Fruit fly (Drosophila melanogaster) whole organism, embryonic: ENCODE measurements around the gene sif.

ENCODE experiments used
- C15 ChIP-seq: fragments of 200-800 bp; sonication (Bioruptor generic); IDR thresholded peaks from 3 replicates; pipeline ENCODE4 v1.3.6; 2022; ENCODE audit warnings: missing biosample characterization, missing genetic modification characterization
- CG10274 ChIP-seq: fragments of 200-800 bp; sonication (Bioruptor generic); optimal IDR thresholded peaks from 3 replicates; lab custom pipeline; 2017; ENCODE audit warnings: missing biosample characterization, mild to moderate bottlenecking, missing genetic modification characterization
- CG11560 ChIP-seq: fragments of 200-800 bp; sonication (Bioruptor generic); IDR thresholded peaks from 3 replicates; pipeline ENCODE4 v1.3.6; 2022; ENCODE audit warnings: missing biosample characterization, missing genetic modification characterization
- CG11696 ChIP-seq: fragments of 200-800 bp; sonication (Bioruptor generic); IDR thresholded peaks from 2 replicates; pipeline ENCODE4 v1.3.6; 2022; ENCODE audit warnings: missing biosample characterization, missing genetic modification characterization
- CG11723 ChIP-seq: fragments of 200-800 bp; sonication (Bioruptor generic); optimal IDR thresholded peaks from 2 replicates; lab custom pipeline; 2017; ENCODE audit warnings: missing biosample characterization, mild to moderate bottlenecking, missing genetic modification characterization
- CG12104 ChIP-seq: fragments of 200-800 bp; sonication (Bioruptor generic); optimal IDR thresholded peaks from 3 replicates; lab custom pipeline; 2016; ENCODE audit warnings: missing biosample characterization, missing genetic modification characterization
- CG15073 ChIP-seq: fragments of 200-800 bp; sonication (Bioruptor generic); optimal IDR thresholded peaks from 2 replicates; lab custom pipeline; 2016; ENCODE audit warnings: missing biosample characterization, missing genetic modification characterization
- CG15601 ChIP-seq: fragments of 200-800 bp; sonication (Bioruptor generic); optimal IDR thresholded peaks from 3 replicates; lab custom pipeline; 2019; ENCODE audit warnings: missing biosample characterization, mild to moderate bottlenecking, missing genetic modification characterization, moderate library complexity
- CG16863 ChIP-seq: fragments of 200-800 bp; sonication (Bioruptor generic); optimal IDR thresholded peaks from 3 replicates; lab custom pipeline; 2016; ENCODE audit warnings: missing biosample characterization, missing genetic modification characterization
- CG17829 ChIP-seq: fragments of 200-800 bp; optimal IDR thresholded peaks from 2 replicates; lab custom pipeline; 2019; ENCODE audit warnings: missing biosample characterization, mild to moderate bottlenecking, missing genetic modification characterization, moderate library complexity
- CG18476 ChIP-seq: fragments of 200-800 bp; sonication (Bioruptor generic); optimal IDR thresholded peaks from 2 replicates; lab custom pipeline; 2016; ENCODE audit warnings: missing biosample characterization, mild to moderate bottlenecking, missing genetic modification characterization
- CG30403 ChIP-seq: fragments of 200-800 bp; sonication (Bioruptor generic); optimal IDR thresholded peaks from 3 replicates; lab custom pipeline; 2016; ENCODE audit warnings: missing biosample characterization, missing genetic modification characterization
- CG31224 ChIP-seq: fragments of 200-800 bp; sonication (Bioruptor generic); IDR thresholded peaks from 2 replicates; pipeline ENCODE4 v1.3.6; 2022; ENCODE audit warnings: missing biosample characterization, missing genetic modification characterization
- CG31388 ChIP-seq: fragments of 200-800 bp; sonication (Bioruptor generic); optimal IDR thresholded peaks from 2 replicates; lab custom pipeline; 2016; ENCODE audit warnings: missing biosample characterization, missing genetic modification characterization
- CG34422 ChIP-seq: fragments of 200-800 bp; sonication (Bioruptor generic); IDR thresholded peaks from 3 replicates; pipeline ENCODE4 v1.3.6; 2022; ENCODE audit warnings: missing biosample characterization, missing genetic modification characterization
- CG3847 ChIP-seq: fragments of 200-800 bp; sonication (Bioruptor generic); IDR thresholded peaks from 2 replicates; pipeline ENCODE4 v1.3.6; 2022; ENCODE audit warnings: missing biosample characterization, missing genetic modification characterization
- CG4328 ChIP-seq: fragments of 200-800 bp; sonication (Bioruptor generic); optimal IDR thresholded peaks from 3 replicates; lab custom pipeline; 2017; ENCODE audit warnings: missing biosample characterization, missing genetic modification reagents, missing genetic modification characterization
- CG4404 ChIP-seq: fragments of 200-800 bp; sonication (Bioruptor generic); IDR thresholded peaks from 2 replicates; pipeline ENCODE4 v1.3.6; 2022; ENCODE audit warnings: missing biosample characterization, missing genetic modification characterization
- CG6175 ChIP-seq: fragments of 200-800 bp; sonication (Bioruptor generic); IDR thresholded peaks from 3 replicates; pipeline ENCODE4 v1.3.6; 2022; ENCODE audit warnings: missing biosample characterization, missing genetic modification characterization
- CG9437 ChIP-seq: fragments of 200-800 bp; sonication (Bioruptor generic); optimal IDR thresholded peaks from 2 replicates; lab custom pipeline; 2018; ENCODE audit warnings: missing biosample characterization, mild to moderate bottlenecking, missing genetic modification characterization
- Camta ChIP-seq: fragments of 200-800 bp; sonication (Bioruptor generic); optimal IDR thresholded peaks from 2 replicates; lab custom pipeline; 2016; ENCODE audit warnings: missing biosample characterization, missing genetic modification characterization
- CoRest ChIP-seq: fragments of 200-800 bp; sonication (Bioruptor generic); optimal IDR thresholded peaks from 3 replicates; lab custom pipeline; 2018; ENCODE audit warnings: missing biosample characterization, mild to moderate bottlenecking, missing genetic modification characterization, moderate library complexity
- Dip3 ChIP-seq: fragments of 200-800 bp; sonication (Bioruptor generic); optimal IDR thresholded peaks from 3 replicates; lab custom pipeline; 2016; ENCODE audit warnings: missing biosample characterization, missing genetic modification characterization
- Doc2 ChIP-seq: fragments of 200-800 bp; sonication (Bioruptor generic); IDR thresholded peaks from 2 replicates; pipeline ENCODE4 v1.3.6; 2022; ENCODE audit warnings: missing biosample characterization, missing genetic modification characterization
- Fer2 ChIP-seq: fragments of 200-800 bp; sonication (Bioruptor generic); optimal IDR thresholded peaks from 2 replicates; lab custom pipeline; 2018; ENCODE audit warnings: missing biosample characterization, mild to moderate bottlenecking, missing genetic modification characterization, moderate library complexity
- GATAe ChIP-seq: fragments of 200-800 bp; sonication (Bioruptor generic); conservative IDR thresholded peaks from 2 replicates; pipeline ENCODE4 v1.3.6; 2022; ENCODE audit warnings: missing biosample characterization, missing genetic modification characterization
- Gsc ChIP-seq: fragments of 200-800 bp; sonication (Bioruptor generic); IDR thresholded peaks from 2 replicates; pipeline ENCODE4 v1.3.6; 2022; ENCODE audit warnings: missing biosample characterization, missing genetic modification characterization
- HHEX ChIP-seq: fragments of 200-800 bp; sonication (Bioruptor generic); optimal IDR thresholded peaks from 3 replicates; lab custom pipeline; 2017; ENCODE audit warnings: missing biosample characterization, mild to moderate bottlenecking, missing genetic modification characterization, missing genetic modification reagents
- HLH3B ChIP-seq: fragments of 200-800 bp; sonication (Bioruptor generic); IDR thresholded peaks from 2 replicates; pipeline ENCODE4 v1.3.6; 2022; ENCODE audit warnings: missing biosample characterization, missing genetic modification characterization
- HLH4C ChIP-seq: fragments of 200-800 bp; sonication (Bioruptor generic); IDR thresholded peaks from 3 replicates; pipeline ENCODE4 v1.3.6; 2022; ENCODE audit warnings: missing biosample characterization, missing genetic modification characterization; ENCODE audit not compliant: partially characterized antibody
- NFAT ChIP-seq: fragments of 200-800 bp; sonication (Bioruptor generic); IDR thresholded peaks from 2 replicates; pipeline ENCODE4 v1.3.6; 2022; ENCODE audit warnings: missing biosample characterization, missing genetic modification characterization
- Neu2 ChIP-seq: fragments of 200-800 bp; sonication (Bioruptor generic); optimal IDR thresholded peaks from 3 replicates; lab custom pipeline; 2016; ENCODE audit warnings: missing biosample characterization, missing genetic modification characterization, borderline replicate concordance
- Nf-YA ChIP-seq: fragments of 200-800 bp; sonication (Bioruptor generic); IDR thresholded peaks from 2 replicates; pipeline ENCODE4 v1.3.6; 2022; ENCODE audit warnings: missing biosample characterization, missing genetic modification characterization
- Sox100B ChIP-seq: fragments of 200-800 bp; sonication (Bioruptor generic); optimal IDR thresholded peaks from 3 replicates; lab custom pipeline; 2018; ENCODE audit warnings: missing biosample characterization, mild to moderate bottlenecking, missing genetic modification characterization
- Trl ChIP-seq, 3 experiments: fragments of >200 bp in 2 of 3; fragments of 200-800 bp in 1 of 3; sonication (Bioruptor generic) in 1 of 3; optimal IDR thresholded peaks; 2 replicates in 1 of 3; 3 replicates in 2 of 3; lab custom pipeline; 2016 to 2017; ENCODE audit warnings: missing biosample characterization in 1 of 3, missing genetic modification characterization in 1 of 3
- aop ChIP-seq: fragments of 200-800 bp; sonication (Bioruptor generic); IDR thresholded peaks from 2 replicates; pipeline ENCODE4 v1.3.6; 2022; ENCODE audit warnings: missing biosample characterization, missing genetic modification characterization
- ase ChIP-seq: fragments of 200-800 bp; sonication (Bioruptor generic); IDR thresholded peaks from 3 replicates; pipeline ENCODE4 v1.3.6; 2022; ENCODE audit warnings: missing biosample characterization, missing genetic modification characterization
- ato ChIP-seq: fragments of 200-800 bp; sonication (Bioruptor generic); IDR thresholded peaks from 2 replicates; pipeline ENCODE4 v1.3.6; 2022; ENCODE audit warnings: missing biosample characterization, missing genetic modification characterization; ENCODE audit not compliant: partially characterized antibody
- da ChIP-seq: fragments of 200-800 bp; sonication (Bioruptor generic); optimal IDR thresholded peaks from 2 replicates; lab custom pipeline; 2016; ENCODE audit warnings: missing biosample characterization, missing genetic modification characterization
- dan ChIP-seq: fragments of 200-800 bp; sonication (Bioruptor generic); IDR thresholded peaks from 2 replicates; pipeline ENCODE4 v1.3.6; 2022; ENCODE audit warnings: missing biosample characterization, missing genetic modification characterization
- dimm ChIP-seq: fragments of 200-800 bp; sonication (Bioruptor generic); IDR thresholded peaks from 2 replicates; pipeline ENCODE4 v1.3.6; 2022; ENCODE audit warnings: missing biosample characterization, missing genetic modification characterization
- fd3F ChIP-seq: fragments of 200-800 bp; sonication (Bioruptor generic); optimal IDR thresholded peaks from 2 replicates; lab custom pipeline; 2018; ENCODE audit warnings: missing biosample characterization, mild to moderate bottlenecking, missing genetic modification characterization, moderate library complexity
- hb ChIP-seq: fragments of 200-800 bp; sonication (Bioruptor generic); IDR thresholded peaks from 3 replicates; pipeline ENCODE4 v1.3.6; 2022; ENCODE audit warnings: missing biosample characterization, missing genetic modification characterization; ENCODE audit not compliant: partially characterized antibody
- ind ChIP-seq: fragments of 200-800 bp; sonication (Bioruptor generic); optimal IDR thresholded peaks from 3 replicates; lab custom pipeline; 2016; ENCODE audit warnings: missing biosample characterization, missing genetic modification characterization
- jing ChIP-seq: fragments of 200-800 bp; sonication (Bioruptor generic); optimal IDR thresholded peaks from 2 replicates; lab custom pipeline; 2018; ENCODE audit warnings: missing biosample characterization, mild to moderate bottlenecking, missing genetic modification characterization
- pnt ChIP-seq: fragments of 200-800 bp; sonication (Bioruptor generic); optimal IDR thresholded peaks from 3 replicates; lab custom pipeline; 2016; ENCODE audit warnings: missing biosample characterization, missing genetic modification characterization
- psq ChIP-seq: fragments of 200-800 bp; sonication (Bioruptor generic); optimal IDR thresholded peaks from 2 replicates; lab custom pipeline; 2017; ENCODE audit warnings: missing biosample characterization, missing genetic modification characterization
- schlank ChIP-seq: fragments of 200-800 bp; sonication (Bioruptor generic); optimal IDR thresholded peaks from 2 replicates; lab custom pipeline; 2018; ENCODE audit warnings: missing biosample characterization, mild to moderate bottlenecking, missing genetic modification characterization
- tap ChIP-seq: fragments of 200-800 bp; optimal IDR thresholded peaks from 3 replicates; lab custom pipeline; 2019; ENCODE audit warnings: missing biosample characterization, mild to moderate bottlenecking, missing genetic modification characterization, moderate library complexity
- wek ChIP-seq: fragments of 200-800 bp; sonication (Bioruptor generic); optimal IDR thresholded peaks from 3 replicates; lab custom pipeline; 2018; ENCODE audit warnings: missing biosample characterization, mild to moderate bottlenecking, missing genetic modification characterization, moderate library complexity
- zfh2 ChIP-seq: fragments of 200-800 bp; sonication (Bioruptor generic); optimal IDR thresholded peaks from 2 replicates; lab custom pipeline; 2016; ENCODE audit warnings: missing biosample characterization, missing genetic modification characterization

sif gene

dm6 chr3L:5611732-5612250 is 45.9 kb upstream of the sif start (continued):
- TF ChIP-seq GATAe (GFP tag; lab: Robert Waterston, UW) (no peak), wek (GFP tag; lab: Kevin White, UChicago) (peak; percentile 56), Nf-YA (GFP tag; lab: Robert Waterston, UW) (peak; percentile 66), CG34422 (peak; percentile 68; the same call in 2 of the 3 replicates), ind (peak; percentile 78), CG17829 (tag; lab: Kevin White, UChicago) (peak; percentile 91), CG30403 (GFP tag; lab: Kevin White, UChicago) (peak; percentile 82), tap (peak; percentile 82), Trl (optimal IDR thresholded peaks at IDR 0.05; lab: Kevin White, UChicago) (peak; percentile 6 to 46), Trl (GFP tag; optimal IDR thresholded peaks at IDR 0.05; lab: Kevin White, UChicago) (peak; percentile 27), HHEX (GFP tag; lab: Kevin White, UChicago) (peak; percentile 63), HLH4C (GFP tag; lab: Robert Waterston, UW) (no peak), CG6175 (no peak), da (GFP tag; lab: Kevin White, UChicago) (no peak), CG31224 (GFP tag; lab: Robert Waterston, UW) (no peak; the same call in none of the 2 replicates), CG16863 (GFP tag; lab: Kevin White, UChicago) (peak; percentile 54), CG11560 (tag; lab: Robert Waterston, UW) (no peak), CoRest (tag; lab: Kevin White, UChicago) (peak; percentile 88), dimm (GFP tag; lab: Robert Waterston, UW) (peak; percentile 33; the same call in 1 of the 2 replicates), CG11696 (GFP tag; lab: Robert Waterston, UW) (peak; percentile 93), schlank (tag; lab: Kevin White, UChicago) (no peak), HLH3B (GFP tag; lab: Robert Waterston, UW) (peak; percentile 83), psq (GFP tag; lab: Kevin White, UChicago) (peak; percentile 14), CG12104 (GFP tag; lab: Kevin White, UChicago) (peak; percentile 41), CG3847 (peak; percentile 47), jing (peak; percentile 43), CG18476 (GFP tag; lab: Kevin White, UChicago) (peak; percentile 70), dan (GFP tag; lab: Robert Waterston, UW) (no peak), Neu2 (GFP tag; lab: Kevin White, UChicago) (no peak), CG31388 (GFP tag; lab: Kevin White, UChicago) (peak; percentile 7), CG15601 (peak; percentile 94), Sox100B (GFP tag; lab: Kevin White, UChicago) (peak; percentile 89), ase (GFP tag; lab: Robert Waterston, UW) (peak; percentile 41; the same call in 1 of the 3 replicates), Dip3 (GFP tag; lab: Kevin White, UChicago) (peak; percentile 23), NFAT (GFP tag; lab: Robert Waterston, UW) (no peak), Doc2 (GFP tag; lab: Robert Waterston, UW) (0 out of 2 replicates have a peak, but pooled peaks have one; percentile 10), zfh2 (GFP tag; lab: Kevin White, UChicago) (no peak), CG4404 (GFP tag; lab: Robert Waterston, UW) (no peak), pnt (GFP tag; lab: Kevin White, UChicago) (no peak), CG10274 (GFP tag; lab: Kevin White, UChicago) (peak; percentile 2), CG15073 (peak; percentile 2), Gsc (no peak), aop (GFP tag; lab: Robert Waterston, UW) (no peak), fd3F (GFP tag; lab: Kevin White, UChicago) (peak; percentile 42), hb (GFP tag; lab: Robert Waterston, UW) (no peak), CG9437 (GFP tag; lab: Kevin White, UChicago) (peak; percentile 67), CG11723 (GFP tag; lab: Kevin White, UChicago) (peak; percentile 59), ato (GFP tag; lab: Robert Waterston, UW) (no peak), Fer2 (tag; lab: Kevin White, UChicago) (peak; percentile 41), C15 (no peak), CG4328 (peak; percentile 55), Camta (GFP tag; lab: Kevin White, UChicago) (peak; percentile 1)
